Fruit fly (Drosophila melanogaster) whole organism, embryonic: ENCODE data around the gene Acyp2.

ENCODE experiments used
- Atf3 ChIP-seq: fragments of 200-800 bp; sonication (Bioruptor generic); optimal IDR thresholded peaks from 3 replicates; lab custom pipeline; 2016; ENCODE audit warnings: missing biosample characterization, missing genetic modification characterization
- BEAF-32 ChIP-seq: fragments of 200-800 bp; sonication (Bioruptor generic); optimal IDR thresholded peaks from 3 replicates; lab custom pipeline; 2017; ENCODE audit warnings: missing biosample characterization, missing genetic modification characterization, mild to moderate bottlenecking, moderate library complexity, missing genetic modification reagents
- CG10979 ChIP-seq: fragments of 200-800 bp; sonication (Bioruptor generic); optimal IDR thresholded peaks from 2 replicates; lab custom pipeline; 2018; ENCODE audit warnings: missing biosample characterization, mild to moderate bottlenecking, missing genetic modification characterization, moderate library complexity
- CG12299 ChIP-seq: fragments of 200-800 bp; sonication (Bioruptor generic); optimal IDR thresholded peaks from 2 replicates; lab custom pipeline; 2018; ENCODE audit warnings: missing biosample characterization, mild to moderate bottlenecking, missing genetic modification characterization
- CG12659 ChIP-seq: fragments of 200-800 bp; sonication (Bioruptor generic); optimal IDR thresholded peaks from 3 replicates; lab custom pipeline; 2017; ENCODE audit warnings: mild to moderate bottlenecking, missing biosample characterization, missing genetic modification reagents, missing genetic modification characterization
- CG13287 ChIP-seq: fragments of 200-800 bp; sonication (Bioruptor generic); IDR thresholded peaks from 2 replicates; pipeline ENCODE4 v1.3.6; 2022; ENCODE audit warnings: missing biosample characterization, missing genetic modification characterization; ENCODE audit not compliant: partially characterized antibody
- CG14965 ChIP-seq: fragments of 200-800 bp; sonication (Bioruptor generic); optimal IDR thresholded peaks from 2 replicates; lab custom pipeline; 2016; ENCODE audit warnings: missing biosample characterization, missing genetic modification characterization, borderline replicate concordance
- CG30020 ChIP-seq: fragments of 200-800 bp; optimal IDR thresholded peaks from 2 replicates; lab custom pipeline; 2019; ENCODE audit warnings: missing biosample characterization, mild to moderate bottlenecking, missing genetic modification characterization, moderate library complexity
- CG33557 ChIP-seq: fragments of 200-800 bp; sonication (Bioruptor generic); optimal IDR thresholded peaks from 2 replicates; lab custom pipeline; 2019; ENCODE audit warnings: missing biosample characterization, mild to moderate bottlenecking, missing genetic modification characterization, moderate library complexity
- CG34376 ChIP-seq: fragments of 200-800 bp; sonication (Bioruptor generic); optimal IDR thresholded peaks from 2 replicates; lab custom pipeline; 2018; ENCODE audit warnings: missing biosample characterization, mild to moderate bottlenecking, missing genetic modification characterization
- CG4707 ChIP-seq: fragments of 200-800 bp; sonication (Bioruptor generic); optimal IDR thresholded peaks from 2 replicates; lab custom pipeline; 2018; ENCODE audit warnings: missing biosample characterization, mild to moderate bottlenecking, missing genetic modification characterization, moderate library complexity
- CG4730 ChIP-seq: fragments of 200-800 bp; sonication (Bioruptor generic); IDR thresholded peaks from 2 replicates; pipeline ENCODE4 v1.3.6; 2022; ENCODE audit warnings: missing biosample characterization, missing genetic modification characterization
- CG5245 ChIP-seq: fragments of 200-800 bp; sonication (Bioruptor generic); optimal IDR thresholded peaks from 3 replicates; lab custom pipeline; 2016; ENCODE audit warnings: missing biosample characterization, missing genetic modification characterization
- CG5953 ChIP-seq: fragments of 200-800 bp; sonication (Bioruptor generic); IDR thresholded peaks from 2 replicates; pipeline ENCODE4 v1.3.6; 2022; ENCODE audit warnings: missing biosample characterization, missing genetic modification characterization
- CG6813 ChIP-seq: fragments of 200-800 bp; sonication (Bioruptor generic); optimal IDR thresholded peaks from 2 replicates; lab custom pipeline; 2017; ENCODE audit warnings: missing biosample characterization, missing genetic modification characterization, mild to moderate bottlenecking, moderate library complexity, missing genetic modification reagents
- CG9609 ChIP-seq: fragments of 200-800 bp; sonication (Bioruptor generic); optimal IDR thresholded peaks from 3 replicates; lab custom pipeline; 2016; ENCODE audit warnings: missing biosample characterization, missing genetic modification characterization
- CG9932 ChIP-seq: fragments of 200-800 bp; sonication (Bioruptor generic); IDR thresholded peaks from 2 replicates; pipeline ENCODE4 v1.3.6; 2022; ENCODE audit warnings: missing biosample characterization, missing genetic modification characterization
- Dad ChIP-seq: fragments of 200-800 bp; sonication (Bioruptor generic); optimal IDR thresholded peaks from 3 replicates; lab custom pipeline; 2016; ENCODE audit warnings: missing biosample characterization, missing genetic modification characterization
- Ets97D ChIP-seq: fragments of 200-800 bp; sonication (Bioruptor generic); optimal IDR thresholded peaks from 3 replicates; lab custom pipeline; 2016; ENCODE audit warnings: missing biosample characterization, missing genetic modification characterization
- Gug ChIP-seq: fragments of 200-800 bp; sonication (Bioruptor generic); IDR thresholded peaks from 4 replicates; pipeline ENCODE4 v1.3.6; 2022; ENCODE audit warnings: missing biosample characterization, missing genetic modification characterization
- Jarid2 ChIP-seq: fragments of 200-800 bp; sonication (Bioruptor generic); optimal IDR thresholded peaks from 3 replicates; lab custom pipeline; 2017; ENCODE audit warnings: mild to moderate bottlenecking, missing biosample characterization, missing genetic modification reagents, missing genetic modification characterization
- Kr ChIP-seq: fragments of 200-800 bp; sonication (Bioruptor generic); optimal IDR thresholded peaks from 2 replicates; lab custom pipeline; 2017; ENCODE audit warnings: missing biosample characterization, mild to moderate bottlenecking, missing genetic modification characterization
- Mrtf ChIP-seq: fragments of 200-800 bp; sonication (Bioruptor generic); IDR thresholded peaks from 3 replicates; pipeline ENCODE4 v1.3.6; 2022; ENCODE audit warnings: missing biosample characterization, missing genetic modification characterization
- Nf-YC ChIP-seq: fragments of 200-800 bp; optimal IDR thresholded peaks from 3 replicates; lab custom pipeline; 2019; ENCODE audit warnings: missing biosample characterization, mild to moderate bottlenecking, missing genetic modification characterization, moderate library complexity
- Trl ChIP-seq, 3 experiments: fragments of >200 bp in 2 of 3; fragments of 200-800 bp in 1 of 3; sonication (Bioruptor generic) in 1 of 3; optimal IDR thresholded peaks; 2 replicates in 1 of 3; 3 replicates in 2 of 3; lab custom pipeline; 2016 to 2017; ENCODE audit warnings: missing biosample characterization in 1 of 3, missing genetic modification characterization in 1 of 3
- Vsx1 ChIP-seq: fragments of 200-800 bp; sonication (Bioruptor generic); optimal IDR thresholded peaks from 2 replicates; lab custom pipeline; 2017; ENCODE audit warnings: missing biosample characterization, mild to moderate bottlenecking, missing genetic modification characterization, missing genetic modification reagents
- YL-1 ChIP-seq: fragments of 200-800 bp; sonication (Bioruptor generic); optimal IDR thresholded peaks from 3 replicates; lab custom pipeline; 2017; ENCODE audit warnings: missing biosample characterization, mild to moderate bottlenecking, missing genetic modification characterization
- da ChIP-seq: fragments of 200-800 bp; sonication (Bioruptor generic); optimal IDR thresholded peaks from 2 replicates; lab custom pipeline; 2016; ENCODE audit warnings: missing biosample characterization, missing genetic modification characterization
- danr ChIP-seq: fragments of 200-800 bp; sonication (Bioruptor generic); IDR thresholded peaks from 2 replicates; pipeline ENCODE4 v1.3.6; 2022; ENCODE audit warnings: missing biosample characterization, missing genetic modification characterization
- dmrt11E ChIP-seq: fragments of 200-800 bp; sonication (Bioruptor generic); optimal IDR thresholded peaks from 3 replicates; lab custom pipeline; 2018; ENCODE audit warnings: missing biosample characterization, mild to moderate bottlenecking, missing genetic modification characterization, moderate library complexity
- emc ChIP-seq: fragments of 200-800 bp; sonication (Bioruptor generic); optimal IDR thresholded peaks from 2 replicates; lab custom pipeline; 2016; ENCODE audit warnings: missing biosample characterization, missing genetic modification characterization
- ems ChIP-seq: fragments of 200-800 bp; sonication (Bioruptor generic); optimal IDR thresholded peaks from 3 replicates; lab custom pipeline; 2016; ENCODE audit warnings: missing biosample characterization, missing genetic modification characterization
- exex ChIP-seq: fragments of 200-800 bp; sonication (Bioruptor generic); optimal IDR thresholded peaks from 4 replicates; lab custom pipeline; 2018; ENCODE audit warnings: missing biosample characterization, mild to moderate bottlenecking, missing genetic modification characterization, moderate library complexity
- fd96Cb ChIP-seq: fragments of 200-800 bp; sonication (Bioruptor generic); optimal IDR thresholded peaks from 2 replicates; lab custom pipeline; 2018; ENCODE audit warnings: missing biosample characterization, mild to moderate bottlenecking, missing genetic modification characterization, moderate library complexity
- gcm ChIP-seq: fragments of 200-800 bp; sonication (Bioruptor generic); optimal IDR thresholded peaks from 2 replicates; lab custom pipeline; 2019; ENCODE audit warnings: missing biosample characterization, mild to moderate bottlenecking, missing genetic modification characterization, moderate library complexity
- grau ChIP-seq: fragments of 200-800 bp; optimal IDR thresholded peaks from 3 replicates; lab custom pipeline; 2019; ENCODE audit warnings: missing biosample characterization, mild to moderate bottlenecking, missing genetic modification characterization, moderate library complexity
- gsb-n ChIP-seq: fragments of 200-800 bp; sonication (Bioruptor generic); optimal IDR thresholded peaks from 3 replicates; lab custom pipeline; 2018; ENCODE audit warnings: missing biosample characterization, mild to moderate bottlenecking, missing genetic modification characterization
- hbn ChIP-seq: fragments of 200-800 bp; sonication (Bioruptor generic); IDR thresholded peaks from 2 replicates; pipeline ENCODE4 v1.3.6; 2022; ENCODE audit warnings: missing biosample characterization, missing genetic modification characterization; ENCODE audit not compliant: partially characterized antibody
- lmd ChIP-seq: fragments of 200-800 bp; sonication (Bioruptor generic); IDR thresholded peaks from 2 replicates; pipeline ENCODE4 v1.3.6; 2022; ENCODE audit warnings: missing biosample characterization, missing genetic modification characterization
- nau ChIP-seq: fragments of 200-800 bp; sonication (Bioruptor generic); optimal IDR thresholded peaks from 3 replicates; lab custom pipeline; 2017; ENCODE audit warnings: missing biosample characterization, mild to moderate bottlenecking, missing genetic modification characterization, missing genetic modification reagents
- onecut ChIP-seq: fragments of 200-800 bp; sonication (Bioruptor generic); IDR thresholded peaks from 2 replicates; pipeline ENCODE4 v1.3.6; 2022; ENCODE audit warnings: missing biosample characterization, missing genetic modification characterization
- pros ChIP-seq: fragments of 200-800 bp; sonication (Bioruptor generic); optimal IDR thresholded peaks from 3 replicates; lab custom pipeline; 2019; ENCODE audit warnings: missing biosample characterization, mild to moderate bottlenecking, missing genetic modification characterization, moderate library complexity
- repo ChIP-seq: fragments of 200-800 bp; sonication (Bioruptor generic); optimal IDR thresholded peaks from 2 replicates; lab custom pipeline; 2016; ENCODE audit warnings: missing biosample characterization, missing genetic modification characterization
- row ChIP-seq: fragments of 200-800 bp; sonication (Bioruptor generic); IDR thresholded peaks from 3 replicates; pipeline ENCODE4 v1.3.6; 2022; ENCODE audit warnings: missing biosample characterization, missing genetic modification characterization
- trem ChIP-seq: fragments of 200-800 bp; optimal IDR thresholded peaks from 3 replicates; lab custom pipeline; 2019; ENCODE audit warnings: missing biosample characterization, mild to moderate bottlenecking, missing genetic modification characterization, moderate library complexity
- unc-4 ChIP-seq: fragments of 200-800 bp; sonication (Bioruptor generic); IDR thresholded peaks from 2 replicates; pipeline ENCODE4 v1.3.6; 2022; ENCODE audit warnings: missing biosample characterization, missing genetic modification characterization; ENCODE audit not compliant: partially characterized antibody
- vnd ChIP-seq: fragments of 200-800 bp; sonication (Bioruptor generic); IDR thresholded peaks from 3 replicates; pipeline ENCODE4 v1.3.6; 2022; ENCODE audit warnings: missing biosample characterization, missing genetic modification characterization; ENCODE audit not compliant: partially characterized antibody

Acyp2 gene

dm6 chr3R:15836864-15837824 lies 44.7 kb downstream of the Acyp2 start, which contains the start of the genes ND-23 and spn-E (continued):
- TF ChIP-seq CG10979 (tag; lab: Kevin White, UChicago) (peak; percentile 58), Gug (GFP tag; lab: Robert Waterston, UW) (no peak), CG6813 (no peak), vnd (peak; percentile 58; the same call in 2 of the 3 replicates), onecut (GFP tag; lab: Robert Waterston, UW) (no peak), Atf3 (no peak), Ets97D (GFP tag; lab: Kevin White, UChicago) (no peak), unc-4 (peak; percentile 86), trem (tag; lab: Kevin White, UChicago) (peak; percentile 49), fd96Cb (tag; lab: Kevin White, UChicago) (no peak), CG34376 (GFP tag; lab: Kevin White, UChicago) (no peak), CG5245 (GFP tag; lab: Kevin White, UChicago) (no peak), danr (GFP tag; lab: Robert Waterston, UW) (no peak), da (GFP tag; lab: Kevin White, UChicago) (no peak), emc (GFP tag; lab: Kevin White, UChicago) (no peak), CG9932 (GFP tag; lab: Robert Waterston, UW) (peak; percentile 72), CG12299 (tag; lab: Kevin White, UChicago) (no peak), Nf-YC (tag; lab: Kevin White, UChicago) (no peak), CG4707 (GFP tag; lab: Kevin White, UChicago) (no peak), gcm (GFP tag; lab: Kevin White, UChicago) (no peak), CG12659 (GFP tag; lab: Kevin White, UChicago) (peak; percentile 74), pros (no peak), grau (tag; lab: Kevin White, UChicago) (peak; percentile 68), YL-1 (GFP tag; lab: Kevin White, UChicago) (peak; percentile 41), CG5953 (peak; percentile 14; the same call in 1 of the 2 replicates), Trl (optimal IDR thresholded peaks at IDR 0.05; lab: Kevin White, UChicago) (no peak), Trl (GFP tag; optimal IDR thresholded peaks at IDR 0.05; lab: Kevin White, UChicago) (no peak), repo (no peak), row (GFP tag; lab: Robert Waterston, UW) (peak; percentile 82), CG33557 (peak; percentile 49), Kr (GFP tag; lab: Kevin White, UChicago) (no peak), CG9609 (no peak), nau (GFP tag; lab: Kevin White, UChicago) (no peak), Mrtf (GFP tag; lab: Robert Waterston, UW) (no peak), gsb-n (peak; percentile 66), hbn (GFP tag; lab: Robert Waterston, UW) (peak; percentile 72), BEAF-32 (GFP tag; lab: Kevin White, UChicago) (peak; percentile 77), Vsx1 (GFP tag; lab: Kevin White, UChicago) (no peak), exex (tag; lab: Kevin White, UChicago) (no peak), Dad (no peak), CG30020 (tag; lab: Kevin White, UChicago) (peak; percentile 63), CG13287 (peak; percentile 87), Jarid2 (GFP tag; lab: Kevin White, UChicago) (no peak), lmd (GFP tag; lab: Robert Waterston, UW) (peak; percentile 22; the same call in 1 of the 2 replicates), CG4730 (GFP tag; lab: Robert Waterston, UW) (no peak), ems (GFP tag; lab: Kevin White, UChicago) (no peak), dmrt11E (peak; percentile 66), CG14965 (no peak)
